Worm (Caenorhabditis elegans) whole organism, L3 larva: ENCODE data around the gene pen-2.
A peak's percentile ranks its signal among the peaks of the same experiment; 100 is the strongest.

ENCODE experiments used
- ZK546.5 ChIP-seq: sonication (generic microtip); optimal IDR thresholded peaks from 2 replicates; lab custom pipeline; 2017; ENCODE audit warnings: missing biosample characterization, missing genetic modification characterization
- aly-2 ChIP-seq: fragments of 150-350 bp; optimal IDR thresholded peaks from 2 replicates; lab custom pipeline; 2014; ENCODE audit warnings: missing biosample characterization, missing genetic modification characterization
- ama-1 ChIP-seq: fragments of 150-350 bp; optimal IDR thresholded peaks from 2 replicates; lab custom pipeline; 2018
- ceh-16 ChIP-seq: sonication (generic microtip); optimal IDR thresholded peaks from 2 replicates; lab custom pipeline; 2017; ENCODE audit warnings: missing biosample characterization, missing genetic modification characterization
- ceh-28 ChIP-seq: fragments of 150-350 bp; optimal IDR thresholded peaks from 2 replicates; lab custom pipeline; 2014; ENCODE audit warnings: missing biosample characterization, missing genetic modification reagents, missing genetic modification characterization
- ceh-82 ChIP-seq: fragments of 150-350 bp; optimal IDR thresholded peaks from 2 replicates; lab custom pipeline; 2014; ENCODE audit warnings: missing biosample characterization, missing genetic modification characterization
- ceh-9 ChIP-seq: sonication (generic microtip); optimal IDR thresholded peaks from 2 replicates; lab custom pipeline; 2018; ENCODE audit warnings: missing biosample characterization, missing genetic modification characterization
- egl-27 ChIP-seq: sonication (generic microtip); optimal IDR thresholded peaks from 4 replicates; lab custom pipeline; 2017; ENCODE audit warnings: missing biosample characterization, missing genetic modification reagents, missing genetic modification characterization
- elt-1 ChIP-seq: fragments of 150-350 bp; optimal IDR thresholded peaks from 2 replicates; lab custom pipeline; 2014; ENCODE audit warnings: missing biosample characterization, missing genetic modification characterization
- elt-2 ChIP-seq: sonication (generic microtip); optimal IDR thresholded peaks from 2 replicates; lab custom pipeline; 2016; ENCODE audit warnings: missing genetic modification reagents, mild to moderate bottlenecking, missing genetic modification characterization, missing compliant biosample characterization
- eor-1 ChIP-seq, 2 experiments: fragments of 150-350 bp; optimal IDR thresholded peaks; 2 replicates each; lab custom pipeline; 2014 to 2018; ENCODE audit warnings: missing biosample characterization in 2 of 2, missing genetic modification characterization in 2 of 2
- fkh-10 ChIP-seq: sonication (generic microtip); optimal IDR thresholded peaks from 2 replicates; lab custom pipeline; 2017; ENCODE audit warnings: missing biosample characterization, missing genetic modification reagents, missing genetic modification characterization
- fkh-2 ChIP-seq: fragments of 150-350 bp; optimal IDR thresholded peaks from 2 replicates; lab custom pipeline; 2014; ENCODE audit warnings: missing biosample characterization, missing genetic modification reagents, missing genetic modification characterization
- fos-1 ChIP-seq: fragments of 150-350 bp; optimal IDR thresholded peaks from 2 replicates; lab custom pipeline; 2014; ENCODE audit warnings: missing biosample characterization, missing genetic modification characterization
- hmg-11 ChIP-seq: sonication (generic microtip); optimal IDR thresholded peaks from 2 replicates; lab custom pipeline; 2016; ENCODE audit warnings: missing genetic modification characterization, missing compliant biosample characterization
- jun-1 ChIP-seq: fragments of 150-350 bp; optimal IDR thresholded peaks from 2 replicates; lab custom pipeline; 2014; ENCODE audit warnings: missing biosample characterization, missing genetic modification reagents, missing genetic modification characterization
- lin-39 ChIP-seq: fragments of 150-350 bp; optimal IDR thresholded peaks from 2 replicates; lab custom pipeline; 2018; ENCODE audit warnings: missing biosample characterization, missing genetic modification reagents, missing genetic modification characterization
- lsy-12 ChIP-seq: sonication (generic microtip); optimal IDR thresholded peaks from 2 replicates; lab custom pipeline; 2016; ENCODE audit warnings: mild to moderate bottlenecking, missing genetic modification characterization, missing compliant biosample characterization
- mml-1 ChIP-seq: fragments of 150-350 bp; sonication (generic microtip); optimal IDR thresholded peaks from 3 replicates; lab custom pipeline; 2014; ENCODE audit warnings: missing biosample characterization, missing genetic modification characterization
- nfya-1 ChIP-seq: sonication (generic microtip); optimal IDR thresholded peaks from 2 replicates; lab custom pipeline; 2017; ENCODE audit warnings: missing genetic modification characterization, mild to moderate bottlenecking, missing compliant biosample characterization, antibody characterized with exemption, moderate library complexity; ENCODE audit not compliant: insufficient read depth
- nhr-11 ChIP-seq: fragments of 150-350 bp; optimal IDR thresholded peaks from 2 replicates; lab custom pipeline; 2014; ENCODE audit warnings: missing biosample characterization, missing genetic modification characterization
- nhr-23 ChIP-seq: fragments of 150-350 bp; optimal IDR thresholded peaks from 2 replicates; lab custom pipeline; 2014; ENCODE audit warnings: missing biosample characterization, missing genetic modification reagents, missing genetic modification characterization
- nhr-25 ChIP-seq: sonication (generic microtip); optimal IDR thresholded peaks from 2 replicates; lab custom pipeline; 2017; ENCODE audit warnings: missing biosample characterization, missing genetic modification characterization
- nhr-28 ChIP-seq: fragments of 150-350 bp; optimal IDR thresholded peaks from 2 replicates; lab custom pipeline; 2014; ENCODE audit warnings: missing biosample characterization, missing genetic modification characterization
- nhr-43 ChIP-seq: sonication (generic microtip); optimal IDR thresholded peaks from 2 replicates; lab custom pipeline; 2016; ENCODE audit warnings: mild to moderate bottlenecking, missing genetic modification characterization, missing compliant biosample characterization; ENCODE audit not compliant: poor library complexity, severe bottlenecking
- nhr-67 ChIP-seq: fragments of 150-350 bp; optimal IDR thresholded peaks from 2 replicates; lab custom pipeline; 2014; ENCODE audit warnings: missing biosample characterization, missing genetic modification characterization
- nhr-76 ChIP-seq: fragments of 150-350 bp; sonication (generic microtip); optimal IDR thresholded peaks from 5 replicates; lab custom pipeline; 2014; ENCODE audit warnings: missing biosample characterization, missing genetic modification characterization
- nhr-77 ChIP-seq: fragments of 150-350 bp; optimal IDR thresholded peaks from 2 replicates; lab custom pipeline; 2014; ENCODE audit warnings: missing biosample characterization, missing genetic modification characterization
- pqm-1 ChIP-seq: fragments of 150-350 bp; optimal IDR thresholded peaks from 2 replicates; lab custom pipeline; 2017; ENCODE audit warnings: missing biosample characterization, missing genetic modification characterization, inconsistent platforms
- skn-1 ChIP-seq: fragments of 150-350 bp; optimal IDR thresholded peaks from 2 replicates; lab custom pipeline; 2014; ENCODE audit warnings: missing biosample characterization, missing genetic modification characterization
- snpc-4 ChIP-seq: fragments of 150-350 bp; optimal IDR thresholded peaks from 2 replicates; lab custom pipeline; 2014; ENCODE audit warnings: missing biosample characterization, missing genetic modification characterization
- tbx-2 ChIP-seq: sonication (generic microtip); optimal IDR thresholded peaks from 2 replicates; lab custom pipeline; 2016; ENCODE audit warnings: mild to moderate bottlenecking, missing genetic modification characterization, missing compliant biosample characterization
- unc-39 ChIP-seq: sonication (generic microtip); optimal IDR thresholded peaks from 4 replicates; lab custom pipeline; 2017; ENCODE audit warnings: missing biosample characterization, missing genetic modification characterization
- unc-62 ChIP-seq: fragments of 150-350 bp; sonication (generic microtip); optimal IDR thresholded peaks from 4 replicates; lab custom pipeline; 2014; ENCODE audit warnings: missing biosample characterization, missing genetic modification reagents, missing genetic modification characterization
- ztf-11 ChIP-seq: fragments of 150-350 bp; optimal IDR thresholded peaks from 2 replicates; lab custom pipeline; 2014; ENCODE audit warnings: missing biosample characterization, missing genetic modification characterization

Gene pen-2

DNA sequence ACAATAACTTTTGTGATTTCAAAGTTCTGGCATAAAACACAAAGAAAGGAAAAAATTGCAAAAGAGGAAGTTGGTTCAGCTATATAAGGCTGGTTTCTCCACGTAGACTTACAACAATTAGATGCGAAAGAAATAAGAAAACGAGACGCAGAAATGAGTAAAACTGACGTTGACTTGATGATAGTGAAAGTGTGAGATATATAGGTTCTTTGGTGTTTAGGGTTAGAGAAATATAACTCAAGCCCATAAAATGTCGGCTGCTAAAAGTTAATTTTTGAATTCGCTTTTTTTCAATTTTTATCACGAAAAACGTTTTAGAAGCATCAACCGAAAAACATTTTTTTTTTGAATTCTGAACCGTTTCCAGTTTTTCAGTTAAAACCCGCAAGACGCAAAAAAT, 35.3 kb downstream of the pen-2 start:
- TF ChIP-seq nhr-23 (tag; lab: Kevin White, UChicago) (no peak), nhr-11 (tag; lab: Kevin White, UChicago) (peak; percentile 0), ceh-9 (tag; lab: Kevin White, UChicago) (no peak), egl-27 (tag; lab: Kevin White, UChicago) (no peak), nhr-25 (tag; lab: Kevin White, UChicago) (peak; percentile 43), snpc-4 (peak; percentile 50), ceh-16 (tag; lab: Kevin White, UChicago) (no peak)

DNA sequence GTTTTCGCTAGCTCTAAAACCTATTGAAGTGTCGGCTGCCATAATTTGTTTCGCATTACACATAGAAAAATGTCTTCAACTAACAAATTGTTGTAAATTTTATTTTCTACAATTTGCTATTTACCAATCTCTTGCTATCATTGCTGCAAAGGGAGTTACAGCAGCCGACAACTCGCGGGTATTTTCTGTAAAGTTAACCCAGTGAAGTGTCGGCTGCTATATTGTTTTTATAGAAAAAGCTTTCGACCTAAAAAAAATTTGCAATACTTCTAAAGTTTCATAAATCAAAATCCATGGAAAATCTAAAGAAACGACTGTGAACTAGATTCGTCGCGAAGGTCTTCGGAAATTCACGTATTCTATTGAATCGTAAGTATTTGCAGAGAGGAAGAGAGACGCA, 35.8 kb downstream of the pen-2 start:
- TF ChIP-seq snpc-4: peak; percentile 58
- TF ChIP-seq nhr-28 (tag; lab: Kevin White, UChicago): no peak

ce11 chrIII:11380555-11380954, 37.4 kb downstream of the pen-2 start:
- TF ChIP-seq nfya-1 (peak; percentile 55), nhr-25 (tag; lab: Kevin White, UChicago) (peak; percentile 34), fkh-10 (GFP tag; lab: Kevin White, UChicago) (no peak), snpc-4 (peak; percentile 82), aly-2 (no peak), ceh-28 (tag; lab: Kevin White, UChicago) (no peak), unc-62 (GFP tag; lab: Kevin White, UChicago) (no peak), nhr-23 (tag; lab: Kevin White, UChicago) (peak; percentile 93), nhr-76 (no peak), lin-39 (tag; lab: Kevin White, UChicago) (peak; percentile 39), elt-1 (no peak), lsy-12 (tag; lab: Kevin White, UChicago) (no peak), jun-1 (tag; lab: Kevin White, UChicago) (no peak), nhr-28 (tag; lab: Kevin White, UChicago) (no peak), mml-1 (tag; lab: Kevin White, UChicago) (no peak), nhr-43 (tag; lab: Kevin White, UChicago) (no peak), fos-1 (tag; lab: Kevin White, UChicago) (no peak), pqm-1 (no peak), hmg-11 (peak; percentile 66), eor-1 (tag; optimal IDR thresholded peaks at IDR 0.05; lab: Kevin White, UChicago) (no peak), ceh-82 (tag; lab: Kevin White, UChicago) (no peak), ZK546.5 (tag; lab: Kevin White, UChicago) (no peak), elt-2 (no peak), ceh-16 (tag; lab: Kevin White, UChicago) (no peak), fkh-2 (tag; lab: Kevin White, UChicago) (no peak), nhr-77 (tag; lab: Kevin White, UChicago) (no peak), ama-1 (lab: Kevin White, UChicago) (no peak)

ce11 chrIII:11381922-11382321, 38.8 kb downstream of the pen-2 start, which contains the start of gene subs-4:
Gene subs-4, plus strand, starts transcription at chrIII:11382222.
- TF ChIP-seq nhr-77 (tag; lab: Kevin White, UChicago) (no peak), skn-1 (tag; lab: Kevin White, UChicago) (no peak), ceh-16 (tag; lab: Kevin White, UChicago) (no peak), nhr-11 (tag; lab: Kevin White, UChicago) (no peak), elt-1 (no peak), snpc-4 (no peak), nhr-76 (no peak), elt-2 (no peak), tbx-2 (no peak), ama-1 (lab: Kevin White, UChicago) (no peak), nhr-43 (tag; lab: Kevin White, UChicago) (no peak), ceh-82 (tag; lab: Kevin White, UChicago) (no peak), aly-2 (no peak), nhr-28 (tag; lab: Kevin White, UChicago) (no peak), fkh-2 (tag; lab: Kevin White, UChicago) (no peak), ztf-11 (no peak), fos-1 (tag; lab: Kevin White, UChicago) (no peak), ZK546.5 (tag; lab: Kevin White, UChicago) (no peak), unc-39 (tag; lab: Kevin White, UChicago) (no peak), nhr-67 (tag; lab: Kevin White, UChicago) (no peak)
- TF ChIP-seq, all 47 proteins: peak for 0
